Worm (Caenorhabditis elegans) whole organism, mixed stage, embryonic: Measurements from ENCODE around the gene pcp-3.

Experiments used
- M03D4.4 ChIP-seq: sonication (generic microtip); optimal IDR thresholded peaks from 2 replicates; lab custom pipeline; 2017; ENCODE audit warnings: mild to moderate bottlenecking, missing genetic modification characterization, missing compliant biosample characterization
- bed-3 ChIP-seq: fragments of 200-800 bp; sonication (Bioruptor generic); optimal IDR thresholded peaks from 3 replicates; lab custom pipeline; 2018; ENCODE audit warnings: mild to moderate bottlenecking, missing genetic modification characterization, moderate library complexity, missing compliant biosample characterization
- blmp-1 ChIP-seq: fragments of 150-350 bp; optimal IDR thresholded peaks from 2 replicates; lab custom pipeline; 2014; ENCODE audit warnings: missing biosample characterization, missing genetic modification characterization
- ceh-39 ChIP-seq: fragments of 150-350 bp; optimal IDR thresholded peaks from 2 replicates; lab custom pipeline; 2014; ENCODE audit warnings: missing biosample characterization, missing genetic modification characterization
- ceh-43 ChIP-seq: fragments of 200-800 bp; sonication (Bioruptor generic); optimal IDR thresholded peaks from 2 replicates; lab custom pipeline; 2018; ENCODE audit warnings: mild to moderate bottlenecking, missing genetic modification characterization, moderate library complexity, missing compliant biosample characterization
- ceh-83 ChIP-seq: fragments of 200-800 bp; sonication (Bioruptor generic); optimal IDR thresholded peaks from 2 replicates; lab custom pipeline; 2018; ENCODE audit warnings: mild to moderate bottlenecking, missing genetic modification characterization, missing compliant biosample characterization
- ces-1 ChIP-seq: fragments of 150-350 bp; optimal IDR thresholded peaks from 2 replicates; lab custom pipeline; 2014; ENCODE audit warnings: missing biosample characterization, missing genetic modification reagents, missing genetic modification characterization
- cnd-1 ChIP-seq: fragments of 200-800 bp; sonication (Bioruptor generic); optimal IDR thresholded peaks from 2 replicates; lab custom pipeline; 2018; ENCODE audit warnings: mild to moderate bottlenecking, missing genetic modification characterization, missing compliant biosample characterization
- drap-1 ChIP-seq: fragments of 200-800 bp; sonication (Bioruptor generic); optimal IDR thresholded peaks from 3 replicates; lab custom pipeline; 2018; ENCODE audit warnings: mild to moderate bottlenecking, missing genetic modification characterization, missing compliant biosample characterization
- elt-1 ChIP-seq: sonication (generic microtip); optimal IDR thresholded peaks from 2 replicates; lab custom pipeline; 2017; ENCODE audit warnings: missing genetic modification characterization, mild to moderate bottlenecking, missing compliant biosample characterization, antibody characterized with exemption, moderate library complexity, borderline replicate concordance; ENCODE audit not compliant: insufficient read depth
- elt-3 ChIP-seq: fragments of 150-350 bp; optimal IDR thresholded peaks from 2 replicates; lab custom pipeline; 2014; ENCODE audit warnings: missing biosample characterization, missing genetic modification characterization
- flh-1 ChIP-seq: fragments of 200-800 bp; sonication (Bioruptor generic); optimal IDR thresholded peaks from 2 replicates; lab custom pipeline; 2018; ENCODE audit warnings: mild to moderate bottlenecking, missing genetic modification characterization, moderate library complexity, missing compliant biosample characterization
- ham-2 ChIP-seq: fragments of 200-800 bp; sonication (Bioruptor generic); optimal IDR thresholded peaks from 2 replicates; lab custom pipeline; 2018; ENCODE audit warnings: mild to moderate bottlenecking, missing genetic modification characterization, missing compliant biosample characterization
- hlh-1 ChIP-seq: fragments of 150-350 bp; optimal IDR thresholded peaks from 2 replicates; lab custom pipeline; 2014; ENCODE audit warnings: missing biosample characterization, missing genetic modification reagents, missing genetic modification characterization
- lin-13 ChIP-seq: fragments of 150-350 bp; optimal IDR thresholded peaks from 2 replicates; lab custom pipeline; 2014; ENCODE audit warnings: missing biosample characterization, missing genetic modification characterization
- lin-32 ChIP-seq: fragments of 200-800 bp; sonication (Bioruptor generic); optimal IDR thresholded peaks from 2 replicates; lab custom pipeline; 2018; ENCODE audit warnings: mild to moderate bottlenecking, missing genetic modification characterization, missing compliant biosample characterization
- lsy-2 ChIP-seq: fragments of 150-350 bp; optimal IDR thresholded peaks from 2 replicates; lab custom pipeline; 2014; ENCODE audit warnings: missing biosample characterization, missing genetic modification characterization
- mab-5 ChIP-seq: fragments of 150-350 bp; optimal IDR thresholded peaks from 2 replicates; lab custom pipeline; 2014; ENCODE audit warnings: missing biosample characterization, missing genetic modification characterization
- mep-1 ChIP-seq: fragments of 150-350 bp; optimal IDR thresholded peaks from 2 replicates; lab custom pipeline; 2017; ENCODE audit warnings: missing biosample characterization, missing genetic modification reagents, missing genetic modification characterization, inconsistent platforms
- mls-2 ChIP-seq: sonication (generic microtip); optimal IDR thresholded peaks from 2 replicates; lab custom pipeline; 2016; ENCODE audit warnings: mild to moderate bottlenecking, missing genetic modification characterization, moderate library complexity, missing compliant biosample characterization
- nhr-12 ChIP-seq: fragments of 150-350 bp; optimal IDR thresholded peaks from 2 replicates; lab custom pipeline; 2014; ENCODE audit warnings: missing biosample characterization, missing genetic modification characterization
- nhr-2 ChIP-seq: fragments of 150-350 bp; optimal IDR thresholded peaks from 2 replicates; lab custom pipeline; 2014; ENCODE audit warnings: missing biosample characterization, missing genetic modification characterization
- nhr-237 ChIP-seq: fragments of 150-350 bp; optimal IDR thresholded peaks from 2 replicates; lab custom pipeline; 2014; ENCODE audit warnings: missing biosample characterization, missing genetic modification characterization
- nhr-28 ChIP-seq: fragments of 150-350 bp; optimal IDR thresholded peaks from 2 replicates; lab custom pipeline; 2014; ENCODE audit warnings: missing biosample characterization, missing genetic modification characterization
- nhr-76 ChIP-seq: sonication (generic microtip); optimal IDR thresholded peaks from 2 replicates; lab custom pipeline; 2017; ENCODE audit warnings: missing biosample characterization, missing genetic modification characterization
- pha-4 ChIP-seq: fragments of 150-350 bp; optimal IDR thresholded peaks from 2 replicates; lab custom pipeline; 2018; ENCODE audit warnings: missing biosample characterization, missing genetic modification reagents, missing genetic modification characterization
- sem-2 ChIP-seq: fragments of 200-800 bp; sonication (Bioruptor generic); optimal IDR thresholded peaks from 2 replicates; lab custom pipeline; 2018; ENCODE audit warnings: mild to moderate bottlenecking, missing genetic modification characterization, missing compliant biosample characterization
- snpc-4 ChIP-seq: fragments of 150-350 bp; optimal IDR thresholded peaks from 2 replicates; lab custom pipeline; 2014; ENCODE audit warnings: missing biosample characterization, missing genetic modification characterization
- sptf-1 ChIP-seq: sonication (generic microtip); optimal IDR thresholded peaks from 2 replicates; lab custom pipeline; 2017; ENCODE audit warnings: mild to moderate bottlenecking, missing genetic modification characterization, moderate library complexity, missing compliant biosample characterization
- tbx-8 ChIP-seq: fragments of 200-800 bp; sonication (Bioruptor generic); optimal IDR thresholded peaks from 2 replicates; lab custom pipeline; 2018; ENCODE audit warnings: mild to moderate bottlenecking, missing genetic modification characterization, moderate library complexity, missing compliant biosample characterization
- unc-120 ChIP-seq: sonication (generic microtip); optimal IDR thresholded peaks from 2 replicates; lab custom pipeline; 2017; ENCODE audit warnings: missing genetic modification characterization, missing compliant biosample characterization; ENCODE audit not compliant: poor library complexity, severe bottlenecking
- unc-39 ChIP-seq: fragments of 150-350 bp; optimal IDR thresholded peaks from 2 replicates; lab custom pipeline; 2014; ENCODE audit warnings: missing biosample characterization, missing genetic modification characterization
- unc-62 ChIP-seq: fragments of 150-350 bp; optimal IDR thresholded peaks from 2 replicates; lab custom pipeline; 2014; ENCODE audit warnings: missing biosample characterization, missing genetic modification reagents, missing genetic modification characterization
- zip-8 ChIP-seq: fragments of 150-350 bp; optimal IDR thresholded peaks from 2 replicates; lab custom pipeline; 2014; ENCODE audit warnings: missing biosample characterization, missing genetic modification characterization
- ztf-11 ChIP-seq: fragments of 150-350 bp; optimal IDR thresholded peaks from 2 replicates; lab custom pipeline; 2014; ENCODE audit warnings: missing biosample characterization, missing genetic modification characterization

The pcp-3 gene

DNA sequence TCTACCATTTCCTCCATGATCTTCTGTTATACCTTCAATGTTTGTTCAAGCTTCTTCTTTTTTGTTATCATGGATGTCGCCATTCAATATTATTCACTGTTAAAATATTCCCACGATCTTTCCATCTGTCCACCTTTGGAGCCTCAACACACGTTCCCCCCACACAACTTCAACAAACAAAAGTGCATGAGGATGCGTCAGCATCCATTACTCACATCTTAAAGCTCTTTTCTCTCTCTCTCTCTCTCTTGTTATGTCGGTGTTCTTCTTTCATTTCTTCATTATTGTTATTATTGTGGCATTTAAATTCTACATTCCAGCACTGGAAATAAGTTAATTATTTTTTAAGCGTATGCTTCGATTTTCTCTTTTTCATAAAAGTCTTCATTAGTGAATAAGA lies 44.7 kb downstream of the pcp-3 start:
- TF ChIP-seq snpc-4: no peak
- TF ChIP-seq sem-2 (GFP tag; lab: Kevin White, UChicago): no peak
- no peak for TF ChIP-seq M03D4.4
- no peak for TF ChIP-seq mab-5 (tag; lab: Kevin White, UChicago)
- no peak for TF ChIP-seq drap-1 (GFP tag; lab: Kevin White, UChicago)
- no peak for TF ChIP-seq pha-4
- no peak for TF ChIP-seq tbx-8 (GFP tag; lab: Kevin White, UChicago)
- no peak for TF ChIP-seq ceh-43 (GFP tag; lab: Kevin White, UChicago)
- TF ChIP-seq bed-3: no peak
- TF ChIP-seq unc-62 (GFP tag; lab: Kevin White, UChicago): no peak
- TF ChIP-seq blmp-1: no peak
- TF ChIP-seq nhr-12: no peak
- no peak for TF ChIP-seq elt-1
- TF ChIP-seq unc-120 (tag; lab: Kevin White, UChicago): no peak

DNA sequence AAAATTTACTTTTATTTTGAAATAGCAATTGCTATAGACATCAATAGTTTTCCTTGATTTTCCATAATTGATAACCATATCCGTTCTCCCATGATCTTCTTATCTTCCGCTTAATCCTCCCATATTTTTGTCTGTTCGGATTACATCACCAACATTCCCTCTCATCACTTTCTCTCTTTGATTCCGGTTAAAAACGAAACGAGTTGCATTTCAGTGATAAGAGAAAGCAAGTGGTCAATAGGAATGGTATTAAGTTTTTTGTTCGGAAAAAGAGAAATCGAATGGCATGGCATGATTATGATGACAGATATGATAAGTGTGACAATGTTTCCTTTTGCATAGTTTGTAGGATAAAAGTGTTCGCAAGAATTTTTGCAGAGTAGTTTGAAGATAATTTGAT lies 46.8 kb downstream of the pcp-3 start:
- TF ChIP-seq snpc-4: no peak
- TF ChIP-seq elt-3 (tag; lab: Kevin White, UChicago): no peak
- TF ChIP-seq unc-120 (tag; lab: Kevin White, UChicago): no peak
- no peak for TF ChIP-seq mab-5 (tag; lab: Kevin White, UChicago)
- no peak for TF ChIP-seq lin-32 (GFP tag; lab: Kevin White, UChicago)
- TF ChIP-seq nhr-76 (tag; lab: Kevin White, UChicago): no peak
- peak; percentile 39 for TF ChIP-seq blmp-1

ce11 chrIV:9108631-9109030 lies 50.2 kb downstream of the pcp-3 start, which contains the start of gene aly-1:
Gene aly-1 (plus strand): TSS chrIV:9108931.
- TF ChIP-seq lin-32 (GFP tag; lab: Kevin White, UChicago): no peak
- TF ChIP-seq snpc-4: no peak
- no peak for TF ChIP-seq unc-62 (GFP tag; lab: Kevin White, UChicago)

DNA sequence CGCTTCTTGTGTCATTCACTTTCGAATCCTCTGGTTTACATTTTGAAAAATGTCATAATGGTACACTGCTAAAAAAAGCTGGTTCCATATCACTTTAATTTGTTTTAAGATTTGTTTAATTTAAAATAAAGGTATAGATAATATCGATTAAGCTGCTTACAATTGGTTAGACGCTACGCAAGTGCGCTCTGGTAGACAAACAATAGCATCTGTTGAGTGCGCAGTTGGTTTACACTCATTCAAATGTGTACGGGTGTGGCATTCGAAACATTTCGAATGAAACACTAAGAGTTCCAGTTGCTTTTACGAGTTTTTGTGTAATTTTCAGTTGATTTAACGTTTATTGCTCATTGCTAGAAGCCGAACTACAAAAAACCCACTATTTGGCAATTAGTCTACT lies 51.4 kb downstream of the pcp-3 start:
- TF ChIP-seq unc-120 (tag; lab: Kevin White, UChicago) (peak; percentile 27), zip-8 (tag; lab: Kevin White, UChicago) (no peak), mep-1 (tag; lab: Kevin White, UChicago) (peak; percentile 83), lin-32 (GFP tag; lab: Kevin White, UChicago) (peak; percentile 46), unc-62 (GFP tag; lab: Kevin White, UChicago) (peak; percentile 4), ceh-43 (GFP tag; lab: Kevin White, UChicago) (no peak), nhr-28 (tag; lab: Kevin White, UChicago) (no peak), ceh-83 (GFP tag; lab: Kevin White, UChicago) (no peak), nhr-237 (tag; lab: Kevin White, UChicago) (peak; percentile 48), blmp-1 (no peak), flh-1 (GFP tag; lab: Kevin White, UChicago) (no peak), M03D4.4 (no peak), cnd-1 (tag; lab: Kevin White, UChicago) (peak; percentile 17), sem-2 (GFP tag; lab: Kevin White, UChicago) (no peak), bed-3 (no peak), sptf-1 (tag; lab: Kevin White, UChicago) (no peak), mab-5 (tag; lab: Kevin White, UChicago) (no peak), lsy-2 (tag; lab: Kevin White, UChicago) (peak; percentile 24), elt-3 (tag; lab: Kevin White, UChicago) (no peak), ceh-39 (tag; lab: Kevin White, UChicago) (peak; percentile 50), nhr-2 (tag; lab: Kevin White, UChicago) (no peak), ces-1 (GFP tag; lab: Kevin White, UChicago) (peak; percentile 52), ham-2 (GFP tag; lab: Kevin White, UChicago) (peak; percentile 80), elt-1 (no peak), tbx-8 (GFP tag; lab: Kevin White, UChicago) (no peak), ztf-11 (no peak), lin-13 (peak; percentile 32), hlh-1 (tag; lab: Kevin White, UChicago) (peak; percentile 100), drap-1 (GFP tag; lab: Kevin White, UChicago) (no peak), pha-4 (peak; percentile 77), mls-2 (tag; lab: Kevin White, UChicago) (no peak), unc-39 (no peak), snpc-4 (no peak), nhr-12 (no peak), nhr-76 (tag; lab: Kevin White, UChicago) (no peak)
